Worm (Caenorhabditis elegans): ENCODE results near the gene lcmt-1.

ce11 chrIII:4349799-4350198, 6.6 kb downstream of the lcmt-1 start, which contains the start of gene B0285.6:
- TF ChIP-seq unc-62 (GFP tag; optimal IDR thresholded peaks at IDR 0.05) (no peak), sem-4 (tag; optimal IDR thresholded peaks at IDR 0.05) (no peak), ztf-11 (tag; optimal IDR thresholded peaks at IDR 0.05) (no peak), unc-39 (tag; optimal IDR thresholded peaks at IDR 0.05) (no peak), aly-2 (tag; optimal IDR thresholded peaks at IDR 0.05) (no peak), R02D3.7 (tag; optimal IDR thresholded peaks at IDR 0.05) (no peak), nhr-237 (tag; optimal IDR thresholded peaks at IDR 0.05) (no peak), crh-2 (tag; optimal IDR thresholded peaks at IDR 0.05) (no peak), nhr-25 (tag; optimal IDR thresholded peaks at IDR 0.05) (no peak), elt-3 (tag; optimal IDR thresholded peaks at IDR 0.05) (no peak), nhr-129 (tag; optimal IDR thresholded peaks at IDR 0.05) (no peak)
